Fruit fly (Drosophila melanogaster): ENCODE data around the gene CG14708.

The CG14708 gene

DNA sequence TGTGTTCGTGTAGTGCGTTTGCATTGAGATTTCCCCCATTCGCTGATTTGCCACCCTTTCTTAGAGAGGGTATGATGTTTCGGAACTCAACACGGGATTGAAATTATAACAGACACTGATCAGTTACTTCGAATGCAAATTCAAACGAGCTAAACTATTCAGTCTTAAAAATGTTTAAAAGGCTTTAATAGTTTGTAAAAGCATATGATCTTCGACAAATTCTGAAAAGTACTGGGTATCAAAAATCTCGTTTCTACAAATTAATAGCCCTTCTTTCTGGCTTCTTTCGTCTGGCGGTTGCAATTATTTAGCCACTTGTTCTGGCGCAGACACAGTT, 28.3 kb downstream of the CG14708 start (continued):
- TF ChIP-seq CG10565 (GFP tag; optimal IDR thresholded peaks at IDR 0.05) (no peak), Ets97D (GFP tag; optimal IDR thresholded peaks at IDR 0.05) (peak; percentile 20), zfh2 (GFP tag; optimal IDR thresholded peaks at IDR 0.05) (peak; percentile 11), NFAT (GFP tag; IDR thresholded peaks at IDR 0.05) (no peak), Oaz (GFP tag; IDR thresholded peaks at IDR 0.05) (peak; percentile 71), gsb (GFP tag; IDR thresholded peaks at IDR 0.05) (no peak), Jarid2 (GFP tag; optimal IDR thresholded peaks at IDR 0.05) (no peak), CG2116 (GFP tag; optimal IDR thresholded peaks at IDR 0.05) (no peak), CG1529 (GFP tag; optimal IDR thresholded peaks at IDR 0.05) (no peak), YL-1 (GFP tag; optimal IDR thresholded peaks at IDR 0.05) (no peak), nmo (GFP tag; optimal IDR thresholded peaks at IDR 0.05) (peak; percentile 74), CG16863 (GFP tag; optimal IDR thresholded peaks at IDR 0.05) (peak; percentile 60), CG12769 (tag; optimal IDR thresholded peaks at IDR 0.05) (no peak), E2f2 (GFP tag; IDR thresholded peaks at IDR 0.05) (peak; percentile 40), Rfx (GFP tag; IDR thresholded peaks at IDR 0.05) (peak; percentile 76), CG8388 (GFP tag; optimal IDR thresholded peaks at IDR 0.05) (peak; percentile 71), CG7839 (tag; optimal IDR thresholded peaks at IDR 0.05) (no peak), Med (GFP tag) (peak; percentile 93), Myb (GFP tag; optimal IDR thresholded peaks at IDR 0.05) (peak; percentile 23), CG8359 (GFP tag; optimal IDR thresholded peaks at IDR 0.05; ENCODE audit: borderline replicate concordance) (no peak), caup (GFP tag; optimal IDR thresholded peaks at IDR 0.05; ENCODE audit: severe bottlenecking) (peak; percentile 45), CG12391 (tag; optimal IDR thresholded peaks at IDR 0.05) (peak; percentile 72), org-1 (GFP tag; optimal IDR thresholded peaks at IDR 0.05) (peak; percentile 56), luna (GFP tag; optimal IDR thresholded peaks at IDR 0.05) (no peak), CG11085 (GFP tag; IDR thresholded peaks at IDR 0.05) (no peak), Asciz (GFP tag; optimal IDR thresholded peaks at IDR 0.05) (peak; percentile 63), Awh (GFP tag; IDR thresholded peaks at IDR 0.05) (peak; percentile 89), CG14014 (GFP tag; IDR thresholded peaks at IDR 0.05) (peak; percentile 69), grau (tag; optimal IDR thresholded peaks at IDR 0.05) (peak; percentile 68), toy (GFP tag; IDR thresholded peaks at IDR 0.05) (no peak), E2f1 (GFP tag; IDR thresholded peaks at IDR 0.05) (peak; percentile 80), CG17361 (GFP tag; IDR thresholded peaks at IDR 0.05) (no peak; the same call in 2 of the 3 replicates), ken (GFP tag; IDR thresholded peaks at IDR 0.05) (peak; percentile 74), CG2202 (tag; optimal IDR thresholded peaks at IDR 0.05) (no peak), pfk (GFP tag; optimal IDR thresholded peaks at IDR 0.05) (no peak), CG15269 (tag; optimal IDR thresholded peaks at IDR 0.05) (no peak), CG18599 (GFP tag; optimal IDR thresholded peaks at IDR 0.05) (no peak), vnd (GFP tag; IDR thresholded peaks at IDR 0.05; ENCODE audit: partially characterized antibody) (no peak), CG11695 (GFP tag; IDR thresholded peaks at IDR 0.05) (peak; percentile 75), Taf1 (GFP tag; IDR thresholded peaks at IDR 0.05) (no peak), CG10654 (GFP tag; optimal IDR thresholded peaks at IDR 0.05) (peak; percentile 14), CG8765 (GFP tag; IDR thresholded peaks at IDR 0.05) (no peak), CG8281 (tag; optimal IDR thresholded peaks at IDR 0.05) (no peak), tio (GFP tag; optimal IDR thresholded peaks at IDR 0.05) (no peak), Dad (GFP tag; optimal IDR thresholded peaks at IDR 0.05) (peak; percentile 53), CG14667 (GFP tag; IDR thresholded peaks at IDR 0.05) (peak; percentile 61), Oli (tag; optimal IDR thresholded peaks at IDR 0.05) (peak; percentile 77), CG6654 (GFP tag; optimal IDR thresholded peaks at IDR 0.05) (no peak), Tbp (GFP tag; optimal IDR thresholded peaks at IDR 0.05) (no peak), her (GFP tag; optimal IDR thresholded peaks at IDR 0.05) (peak; percentile 58), dmrt11E (tag; optimal IDR thresholded peaks at IDR 0.05) (peak; percentile 21), lbe (GFP tag; optimal IDR thresholded peaks at IDR 0.05) (no peak)
